Fruit fly (Drosophila melanogaster) whole organism, embryonic: Measurements from ENCODE around the gene Sfp93F.

ENCODE experiments used
- Abd-B ChIP-seq: fragments of 200-800 bp; sonication (Bioruptor generic); optimal IDR thresholded peaks from 2 replicates; lab custom pipeline; 2018; ENCODE audit warnings: missing biosample characterization, mild to moderate bottlenecking, missing genetic modification characterization, moderate library complexity
- Awh ChIP-seq: fragments of 200-800 bp; sonication (Bioruptor generic); IDR thresholded peaks from 2 replicates; pipeline ENCODE4, ENCODE4 v1.3.6; 2022; ENCODE audit warnings: missing biosample characterization, missing genetic modification characterization
- CG10431 ChIP-seq: fragments of 200-800 bp; sonication (Bioruptor generic); optimal IDR thresholded peaks from 3 replicates; lab custom pipeline; 2018; ENCODE audit warnings: missing biosample characterization, mild to moderate bottlenecking, missing genetic modification characterization
- CG12219 ChIP-seq: fragments of 200-800 bp; sonication (Bioruptor generic); optimal IDR thresholded peaks from 3 replicates; lab custom pipeline; 2018; ENCODE audit warnings: missing biosample characterization, mild to moderate bottlenecking, missing genetic modification characterization
- CG14014 ChIP-seq: fragments of 200-800 bp; sonication (Bioruptor generic); IDR thresholded peaks from 2 replicates; pipeline ENCODE4 v1.3.6; 2022; ENCODE audit warnings: missing biosample characterization, missing genetic modification characterization
- CG14050 ChIP-seq: fragments of 200-800 bp; sonication (Bioruptor generic); IDR thresholded peaks from 3 replicates; pipeline ENCODE4 v1.3.6; 2022; ENCODE audit warnings: missing biosample characterization, missing genetic modification characterization
- CG14710 ChIP-seq: fragments of 200-800 bp; sonication (Bioruptor generic); optimal IDR thresholded peaks from 3 replicates; lab custom pipeline; 2019; ENCODE audit warnings: missing biosample characterization, mild to moderate bottlenecking, missing genetic modification characterization, moderate library complexity
- CG14965 ChIP-seq: fragments of 200-800 bp; sonication (Bioruptor generic); optimal IDR thresholded peaks from 2 replicates; lab custom pipeline; 2016; ENCODE audit warnings: missing biosample characterization, missing genetic modification characterization, borderline replicate concordance
- CG15073 ChIP-seq: fragments of 200-800 bp; sonication (Bioruptor generic); optimal IDR thresholded peaks from 2 replicates; lab custom pipeline; 2016; ENCODE audit warnings: missing biosample characterization, missing genetic modification characterization
- CG15479 ChIP-seq: fragments of 200-800 bp; sonication (Bioruptor generic); optimal IDR thresholded peaks from 3 replicates; lab custom pipeline; 2019; ENCODE audit warnings: missing biosample characterization, mild to moderate bottlenecking, missing genetic modification characterization, moderate library complexity
- CG15601 ChIP-seq: fragments of 200-800 bp; sonication (Bioruptor generic); optimal IDR thresholded peaks from 3 replicates; lab custom pipeline; 2019; ENCODE audit warnings: missing biosample characterization, mild to moderate bottlenecking, missing genetic modification characterization, moderate library complexity
- CG16863 ChIP-seq: fragments of 200-800 bp; sonication (Bioruptor generic); optimal IDR thresholded peaks from 3 replicates; lab custom pipeline; 2016; ENCODE audit warnings: missing biosample characterization, missing genetic modification characterization
- CG2120 ChIP-seq: fragments of 200-800 bp; sonication (Bioruptor generic); optimal IDR thresholded peaks from 3 replicates; lab custom pipeline; 2016; ENCODE audit warnings: missing biosample characterization, missing genetic modification characterization
- CG2199 ChIP-seq: fragments of 200-800 bp; sonication (Bioruptor generic); IDR thresholded peaks from 3 replicates; pipeline ENCODE4 v1.3.6; 2022; ENCODE audit warnings: missing biosample characterization, missing genetic modification characterization
- CG30403 ChIP-seq: fragments of 200-800 bp; sonication (Bioruptor generic); optimal IDR thresholded peaks from 3 replicates; lab custom pipeline; 2016; ENCODE audit warnings: missing biosample characterization, missing genetic modification characterization
- CG34224 ChIP-seq: fragments of 200-800 bp; sonication (Bioruptor generic); IDR thresholded peaks from 3 replicates; pipeline ENCODE4 v1.3.6; 2022; ENCODE audit warnings: missing biosample characterization, missing genetic modification characterization; ENCODE audit not compliant: partially characterized antibody
- CG6254 ChIP-seq: fragments of 200-800 bp; sonication (Bioruptor generic); optimal IDR thresholded peaks from 3 replicates; lab custom pipeline; 2017; ENCODE audit warnings: mild to moderate bottlenecking, missing biosample characterization, missing genetic modification reagents, missing genetic modification characterization
- CG8478 ChIP-seq: fragments of >200 bp; optimal IDR thresholded peaks from 2 replicates; lab custom pipeline; 2018
- CG8765 ChIP-seq: fragments of 200-800 bp; sonication (Bioruptor generic); IDR thresholded peaks from 2 replicates; pipeline ENCODE4 v1.3.6; 2022; ENCODE audit warnings: missing biosample characterization, missing genetic modification characterization
- CoRest ChIP-seq: fragments of 200-800 bp; sonication (Bioruptor generic); optimal IDR thresholded peaks from 3 replicates; lab custom pipeline; 2018; ENCODE audit warnings: missing biosample characterization, mild to moderate bottlenecking, missing genetic modification characterization, moderate library complexity
- D19A ChIP-seq: fragments of 200-800 bp; optimal IDR thresholded peaks from 3 replicates; lab custom pipeline; 2019; ENCODE audit warnings: missing biosample characterization, mild to moderate bottlenecking, missing genetic modification characterization, moderate library complexity
- Doc3 ChIP-seq: fragments of 200-800 bp; sonication (Bioruptor generic); IDR thresholded peaks from 3 replicates; pipeline ENCODE4 v1.3.6; 2022; ENCODE audit warnings: missing biosample characterization, missing genetic modification characterization; ENCODE audit not compliant: partially characterized antibody
- Drgx ChIP-seq: fragments of 200-800 bp; sonication (Bioruptor generic); IDR thresholded peaks from 2 replicates; pipeline ENCODE4 v1.3.6; 2022; ENCODE audit warnings: missing biosample characterization, missing genetic modification characterization
- Fer1 ChIP-seq: fragments of 200-800 bp; sonication (Bioruptor generic); optimal IDR thresholded peaks from 2 replicates; lab custom pipeline; 2017; ENCODE audit warnings: missing biosample characterization, mild to moderate bottlenecking, missing genetic modification characterization
- HmgD ChIP-seq: fragments of 200-800 bp; sonication (Bioruptor generic); optimal IDR thresholded peaks from 3 replicates; lab custom pipeline; 2016; ENCODE audit warnings: missing biosample characterization, missing genetic modification characterization
- Hr78 ChIP-seq, 2 experiments: fragments of 200-800 bp in 1 of 2; fragments of >200 bp in 1 of 2; sonication (Bioruptor generic) in 1 of 2; optimal IDR thresholded peaks; 2 replicates each; lab custom pipeline; 2017 to 2019; ENCODE audit warnings: missing biosample characterization in 2 of 2, missing genetic modification characterization in 2 of 2, mild to moderate bottlenecking in 1 of 2, moderate library complexity in 1 of 2
- NK7.1 ChIP-seq: fragments of 200-800 bp; sonication (Bioruptor generic); optimal IDR thresholded peaks from 3 replicates; lab custom pipeline; 2016; ENCODE audit warnings: missing biosample characterization, missing genetic modification characterization
- Neu2 ChIP-seq: fragments of 200-800 bp; sonication (Bioruptor generic); optimal IDR thresholded peaks from 3 replicates; lab custom pipeline; 2016; ENCODE audit warnings: missing biosample characterization, missing genetic modification characterization, borderline replicate concordance
- NfI ChIP-seq: fragments of 200-800 bp; sonication (Bioruptor generic); optimal IDR thresholded peaks from 3 replicates; lab custom pipeline; 2018; ENCODE audit warnings: missing biosample characterization, mild to moderate bottlenecking, missing genetic modification characterization, moderate library complexity
- PHDP ChIP-seq: fragments of 200-800 bp; sonication (Bioruptor generic); optimal IDR thresholded peaks from 3 replicates; lab custom pipeline; 2018; ENCODE audit warnings: missing biosample characterization, mild to moderate bottlenecking, missing genetic modification characterization, moderate library complexity
- Ravus ChIP-seq: fragments of 200-800 bp; sonication (Bioruptor generic); IDR thresholded peaks from 2 replicates; pipeline ENCODE4 v1.3.6; 2022; ENCODE audit warnings: missing biosample characterization, missing genetic modification characterization
- Rx ChIP-seq: fragments of 200-800 bp; sonication (Bioruptor generic); IDR thresholded peaks from 2 replicates; pipeline ENCODE4 v1.3.6; 2022; ENCODE audit warnings: missing biosample characterization, missing genetic modification characterization
- Scr ChIP-seq: fragments of 200-800 bp; sonication (Bioruptor generic); IDR thresholded peaks from 2 replicates; pipeline ENCODE4 v1.3.6; 2022; ENCODE audit warnings: missing biosample characterization, missing genetic modification characterization; ENCODE audit not compliant: partially characterized antibody
- amos ChIP-seq: fragments of 200-800 bp; sonication (Bioruptor generic); IDR thresholded peaks from 2 replicates; pipeline ENCODE4 v1.3.6; 2022; ENCODE audit warnings: missing biosample characterization, missing genetic modification characterization; ENCODE audit not compliant: partially characterized antibody
- ase ChIP-seq: fragments of 200-800 bp; sonication (Bioruptor generic); IDR thresholded peaks from 3 replicates; pipeline ENCODE4 v1.3.6; 2022; ENCODE audit warnings: missing biosample characterization, missing genetic modification characterization
- ci ChIP-seq: fragments of 200-800 bp; sonication (Bioruptor generic); IDR thresholded peaks from 3 replicates; pipeline ENCODE4 v1.3.6; 2022; ENCODE audit warnings: missing biosample characterization, missing genetic modification characterization
- cwo ChIP-seq: fragments of 200-800 bp; sonication (Bioruptor generic); optimal IDR thresholded peaks from 3 replicates; lab custom pipeline; 2017; ENCODE audit warnings: missing biosample characterization, missing genetic modification characterization, mild to moderate bottlenecking, moderate library complexity, missing genetic modification reagents
- emc ChIP-seq: fragments of 200-800 bp; sonication (Bioruptor generic); optimal IDR thresholded peaks from 2 replicates; lab custom pipeline; 2016; ENCODE audit warnings: missing biosample characterization, missing genetic modification characterization
- fd3F ChIP-seq: fragments of 200-800 bp; sonication (Bioruptor generic); optimal IDR thresholded peaks from 2 replicates; lab custom pipeline; 2018; ENCODE audit warnings: missing biosample characterization, mild to moderate bottlenecking, missing genetic modification characterization, moderate library complexity
- nmo ChIP-seq: fragments of 200-800 bp; sonication (Bioruptor generic); optimal IDR thresholded peaks from 2 replicates; lab custom pipeline; 2018; ENCODE audit warnings: missing biosample characterization, mild to moderate bottlenecking, missing genetic modification characterization, moderate library complexity
- org-1 ChIP-seq: fragments of 200-800 bp; sonication (Bioruptor generic); optimal IDR thresholded peaks from 2 replicates; lab custom pipeline; 2017; ENCODE audit warnings: missing biosample characterization, missing genetic modification characterization
- pum ChIP-seq: fragments of 200-800 bp; sonication (Bioruptor generic); optimal IDR thresholded peaks from 2 replicates; lab custom pipeline; 2016; ENCODE audit warnings: missing biosample characterization, missing genetic modification characterization
- ranshi ChIP-seq: fragments of 200-800 bp; sonication (Bioruptor generic); IDR thresholded peaks from 2 replicates; pipeline ENCODE4 v1.3.6; 2022; ENCODE audit warnings: missing biosample characterization, missing genetic modification characterization
- sens ChIP-seq: fragments of 200-800 bp; sonication (Bioruptor generic); peaks from one replicate; lab custom pipeline; 2016; ENCODE audit warnings: missing biosample characterization, missing genetic modification characterization
- shn ChIP-seq: fragments of 200-800 bp; sonication (Bioruptor generic); optimal IDR thresholded peaks from 3 replicates; lab custom pipeline; 2016; ENCODE audit warnings: missing biosample characterization, missing genetic modification characterization
- so ChIP-seq: fragments of 200-800 bp; sonication (Bioruptor generic); IDR thresholded peaks from 3 replicates; pipeline ENCODE4 v1.3.6; 2022; ENCODE audit warnings: missing biosample characterization, missing genetic modification characterization
- sob ChIP-seq: fragments of 200-800 bp; sonication (Bioruptor generic); IDR thresholded peaks from 2 replicates; pipeline ENCODE4 v1.3.6; 2022; ENCODE audit warnings: missing biosample characterization, missing genetic modification characterization
- stwl ChIP-seq: fragments of 200-800 bp; sonication (Bioruptor generic); optimal IDR thresholded peaks from 3 replicates; lab custom pipeline; 2018; ENCODE audit warnings: missing biosample characterization, mild to moderate bottlenecking, missing genetic modification characterization, moderate library complexity
- tio ChIP-seq: fragments of 200-800 bp; sonication (Bioruptor generic); optimal IDR thresholded peaks from 2 replicates; lab custom pipeline; 2017; ENCODE audit warnings: missing biosample characterization, missing genetic modification characterization, inconsistent platforms
- vnd ChIP-seq: fragments of 200-800 bp; sonication (Bioruptor generic); IDR thresholded peaks from 3 replicates; pipeline ENCODE4 v1.3.6; 2022; ENCODE audit warnings: missing biosample characterization, missing genetic modification characterization; ENCODE audit not compliant: partially characterized antibody
- vvl ChIP-seq: fragments of 200-800 bp; sonication (Bioruptor generic); IDR thresholded peaks from 2 replicates; pipeline ENCODE4 v1.3.6; 2022; ENCODE audit warnings: missing biosample characterization, missing genetic modification characterization

Gene Sfp93F

dm6 chr3R:21781448-21781847 is 45.4 kb upstream of the Sfp93F start (continued):
- TF ChIP-seq CG10431 (GFP tag; lab: Kevin White, UChicago) = no peak
- TF ChIP-seq pum (GFP tag; lab: Kevin White, UChicago) = peak; percentile 51
- no peak for TF ChIP-seq CG15479
- TF ChIP-seq vnd = no peak
- peak; percentile 76 for TF ChIP-seq nmo
- TF ChIP-seq shn (GFP tag; lab: Kevin White, UChicago) = peak; percentile 46
- TF ChIP-seq CG14710 (tag; lab: Kevin White, UChicago) = peak; percentile 58
- TF ChIP-seq CG30403 = peak; percentile 76
- peak; percentile 75; the same call in 2 of the 3 replicates for TF ChIP-seq so
- peak; percentile 64 for TF ChIP-seq Abd-B (GFP tag; lab: Kevin White, UChicago)
- peak; percentile 3 for TF ChIP-seq emc
- peak; percentile 73 for TF ChIP-seq Fer1
- no peak; the same call in 2 of the 3 replicates for TF ChIP-seq CG14050 (GFP tag; lab: Robert Waterston, UW)
- TF ChIP-seq Scr = no peak
- TF ChIP-seq sob (GFP tag; lab: Robert Waterston, UW) = peak; percentile 72
- TF ChIP-seq HmgD (GFP tag; lab: Kevin White, UChicago) = no peak
- TF ChIP-seq PHDP (tag; lab: Kevin White, UChicago) = peak; percentile 71
- no peak for TF ChIP-seq CG14965 (GFP tag; lab: Kevin White, UChicago)
- TF ChIP-seq CG8478 = no peak
- TF ChIP-seq org-1 (GFP tag; lab: Kevin White, UChicago) = peak; percentile 18
- TF ChIP-seq CG15601 (tag; lab: Kevin White, UChicago) = peak; percentile 52
- peak; percentile 38 for TF ChIP-seq NK7.1 (GFP tag; lab: Kevin White, UChicago)
- TF ChIP-seq CG16863 (GFP tag; lab: Kevin White, UChicago) = peak; percentile 60
- peak; percentile 62 for TF ChIP-seq fd3F
- peak; percentile 41 for TF ChIP-seq CG6254 (GFP tag; lab: Kevin White, UChicago)
- TF ChIP-seq NfI = peak; percentile 57

DNA sequence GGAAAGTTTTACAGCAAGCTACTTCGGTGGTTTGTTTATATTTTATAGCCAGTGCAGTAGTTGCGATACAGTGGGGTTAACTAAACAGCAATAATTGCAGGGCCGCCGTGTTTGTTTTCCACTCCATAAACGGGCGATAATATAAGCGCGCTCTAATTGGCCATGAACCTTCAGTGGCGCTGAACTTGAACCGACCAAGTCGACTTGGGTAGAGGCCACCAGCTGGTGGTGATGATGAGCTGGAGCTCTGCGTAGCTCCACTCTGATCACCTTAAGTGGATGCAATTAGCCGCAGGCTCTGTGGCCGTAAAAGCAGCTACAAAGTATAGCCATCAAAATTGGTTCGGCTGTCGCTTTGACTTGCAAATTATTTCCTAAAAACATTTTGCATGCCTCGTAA is 44.0 kb upstream of the Sfp93F start:
- no peak for TF ChIP-seq Rx (GFP tag; lab: Robert Waterston, UW)
- TF ChIP-seq cwo (GFP tag; lab: Kevin White, UChicago) = no peak
- TF ChIP-seq Doc3 = no peak
- TF ChIP-seq Drgx (GFP tag; lab: Robert Waterston, UW) = no peak
- peak; percentile 29; the same call in 1 of the 2 replicates for TF ChIP-seq vvl (GFP tag; lab: Robert Waterston, UW)
- TF ChIP-seq Awh = peak; percentile 46; the same call in 1 of the 2 replicates
- TF ChIP-seq sens (GFP tag; lab: Kevin White, UChicago) = peak; percentile 71
- TF ChIP-seq tio (GFP tag; lab: Kevin White, UChicago) = no peak

- TF ChIP-seq Neu2 (GFP tag; lab: Kevin White, UChicago) = no peak
- no peak for TF ChIP-seq CG14050 (GFP tag; lab: Robert Waterston, UW)
- no peak for TF ChIP-seq CG15073
- TF ChIP-seq CG2120 (GFP tag; lab: Kevin White, UChicago) = no peak
- TF ChIP-seq ci (GFP tag; lab: Robert Waterston, UW) = no peak
- no peak for TF ChIP-seq ase (GFP tag; lab: Robert Waterston, UW)
- TF ChIP-seq CG34224 (GFP tag; lab: Robert Waterston, UW) = no peak
- TF ChIP-seq CG2199 (GFP tag; lab: Robert Waterston, UW) = no peak
- no peak for TF ChIP-seq CG14014
- TF ChIP-seq Ravus (GFP tag; lab: Robert Waterston, UW) = no peak
- no peak for TF ChIP-seq ranshi (GFP tag; lab: Robert Waterston, UW)
- no peak for TF ChIP-seq CG8765 (GFP tag; lab: Robert Waterston, UW)
- no peak; the same call in 1 of the 2 replicates for TF ChIP-seq amos
- no peak for TF ChIP-seq D19A (tag; lab: Kevin White, UChicago)
- TF ChIP-seq CG12219 (GFP tag; lab: Kevin White, UChicago) = no peak
- TF ChIP-seq CoRest (tag; lab: Kevin White, UChicago) = no peak
- no peak for TF ChIP-seq Rx (GFP tag; lab: Robert Waterston, UW)
- TF ChIP-seq Hr78 (GFP tag; optimal IDR thresholded peaks at IDR 0.05; lab: Kevin White, UChicago) = no peak
- TF ChIP-seq Drgx (GFP tag; lab: Robert Waterston, UW) = no peak
- TF ChIP-seq stwl (tag; lab: Kevin White, UChicago) = peak; percentile 66
These were observed 41.6 kb upstream of the Sfp93F start, which contains the start of gene Polr1H for dm6 chr3R:21777660-21778059. Gene Polr1H, minus strand, starts transcription at chr3R:21777847.
